Fruit fly (Drosophila melanogaster) whole organism, embryonic: ENCODE results near the gene bnl.

Experiments
- ATbp ChIP-seq: fragments of 200-800 bp; sonication (Bioruptor generic); optimal IDR thresholded peaks from 2 replicates; lab custom pipeline; 2017; ENCODE audit warnings: missing biosample characterization, mild to moderate bottlenecking, missing genetic modification characterization, missing genetic modification reagents
- Atf-2 ChIP-seq: fragments of 200-800 bp; sonication (Bioruptor generic); optimal IDR thresholded peaks from 2 replicates; lab custom pipeline; 2016; ENCODE audit warnings: missing biosample characterization, missing genetic modification characterization
- CG10209 ChIP-seq: fragments of 200-800 bp; sonication (Bioruptor generic); optimal IDR thresholded peaks from 3 replicates; lab custom pipeline; 2017; ENCODE audit warnings: missing biosample characterization, mild to moderate bottlenecking, missing genetic modification characterization, missing genetic modification reagents
- CG10366 ChIP-seq: fragments of 200-800 bp; sonication (Bioruptor generic); IDR thresholded peaks from 2 replicates; pipeline ENCODE4 v1.3.6; 2022; ENCODE audit warnings: missing biosample characterization, missing genetic modification characterization
- CG10431 ChIP-seq: fragments of 200-800 bp; sonication (Bioruptor generic); optimal IDR thresholded peaks from 3 replicates; lab custom pipeline; 2018; ENCODE audit warnings: missing biosample characterization, mild to moderate bottlenecking, missing genetic modification characterization
- CG13287 ChIP-seq: fragments of 200-800 bp; sonication (Bioruptor generic); IDR thresholded peaks from 2 replicates; pipeline ENCODE4 v1.3.6; 2022; ENCODE audit warnings: missing biosample characterization, missing genetic modification characterization; ENCODE audit not compliant: partially characterized antibody
- CG13624 ChIP-seq: fragments of 200-800 bp; sonication (Bioruptor generic); optimal IDR thresholded peaks from 2 replicates; lab custom pipeline; 2016; ENCODE audit warnings: missing biosample characterization, missing genetic modification characterization
- CG15011 ChIP-seq: fragments of 200-800 bp; sonication (Bioruptor generic); optimal IDR thresholded peaks from 3 replicates; lab custom pipeline; 2018; ENCODE audit warnings: missing biosample characterization, mild to moderate bottlenecking, missing genetic modification characterization
- CG3163 ChIP-seq: fragments of 200-800 bp; sonication (Bioruptor generic); optimal IDR thresholded peaks from 3 replicates; lab custom pipeline; 2016; ENCODE audit warnings: missing biosample characterization, missing genetic modification characterization
- CG4404 ChIP-seq: fragments of 200-800 bp; sonication (Bioruptor generic); IDR thresholded peaks from 2 replicates; pipeline ENCODE4 v1.3.6; 2022; ENCODE audit warnings: missing biosample characterization, missing genetic modification characterization
- CG4854 ChIP-seq: fragments of 200-800 bp; sonication (Bioruptor generic); optimal IDR thresholded peaks from 2 replicates; lab custom pipeline; 2016; ENCODE audit warnings: missing biosample characterization, missing genetic modification characterization, inconsistent platforms
- CG5180 ChIP-seq: fragments of 200-800 bp; sonication (Bioruptor generic); optimal IDR thresholded peaks from 3 replicates; lab custom pipeline; 2017; ENCODE audit warnings: missing biosample characterization, missing genetic modification characterization, mild to moderate bottlenecking, moderate library complexity, missing genetic modification reagents
- CG6254 ChIP-seq: fragments of 200-800 bp; sonication (Bioruptor generic); optimal IDR thresholded peaks from 3 replicates; lab custom pipeline; 2017; ENCODE audit warnings: mild to moderate bottlenecking, missing biosample characterization, missing genetic modification reagents, missing genetic modification characterization
- CG6683 ChIP-seq: fragments of 200-800 bp; sonication (Bioruptor generic); optimal IDR thresholded peaks from 2 replicates; lab custom pipeline; 2017; ENCODE audit warnings: missing biosample characterization, mild to moderate bottlenecking, missing genetic modification characterization, missing genetic modification reagents
- CG6765 ChIP-seq: fragments of 200-800 bp; sonication (Bioruptor generic); optimal IDR thresholded peaks from 3 replicates; lab custom pipeline; 2017; ENCODE audit warnings: missing biosample characterization, mild to moderate bottlenecking, missing genetic modification characterization
- CG8944 ChIP-seq: fragments of 200-800 bp; sonication (Bioruptor generic); optimal IDR thresholded peaks from 3 replicates; lab custom pipeline; 2016; ENCODE audit warnings: missing biosample characterization, missing genetic modification characterization
- D19B ChIP-seq: fragments of 200-800 bp; sonication (Bioruptor generic); optimal IDR thresholded peaks from 2 replicates; lab custom pipeline; 2017; ENCODE audit warnings: missing biosample characterization, mild to moderate bottlenecking, missing genetic modification characterization
- Hey ChIP-seq: fragments of 200-800 bp; sonication (Bioruptor generic); optimal IDR thresholded peaks from 3 replicates; lab custom pipeline; 2018; ENCODE audit warnings: missing biosample characterization, mild to moderate bottlenecking, missing genetic modification characterization
- HmgD ChIP-seq: fragments of 200-800 bp; sonication (Bioruptor generic); optimal IDR thresholded peaks from 3 replicates; lab custom pipeline; 2016; ENCODE audit warnings: missing biosample characterization, missing genetic modification characterization
- Med ChIP-seq: fragments of 200-800 bp; sonication (Bioruptor generic); peaks from one replicate; lab custom pipeline; 2016; ENCODE audit warnings: missing biosample characterization, missing genetic modification characterization, mild to moderate bottlenecking, inconsistent platforms, moderate library complexity
- Nf-YC ChIP-seq: fragments of 200-800 bp; optimal IDR thresholded peaks from 3 replicates; lab custom pipeline; 2019; ENCODE audit warnings: missing biosample characterization, mild to moderate bottlenecking, missing genetic modification characterization, moderate library complexity
- Opbp ChIP-seq: fragments of 200-800 bp; sonication (Bioruptor generic); IDR thresholded peaks from 3 replicates; pipeline ENCODE4 v1.3.6; 2022; ENCODE audit warnings: missing biosample characterization, missing genetic modification characterization; ENCODE audit not compliant: partially characterized antibody
- Poxn ChIP-seq: fragments of 200-800 bp; sonication (Bioruptor generic); IDR thresholded peaks from 2 replicates; pipeline ENCODE4 v1.3.6; 2022; ENCODE audit warnings: missing biosample characterization, missing genetic modification characterization
- Scr ChIP-seq: fragments of 200-800 bp; sonication (Bioruptor generic); IDR thresholded peaks from 2 replicates; pipeline ENCODE4 v1.3.6; 2022; ENCODE audit warnings: missing biosample characterization, missing genetic modification characterization; ENCODE audit not compliant: partially characterized antibody
- Sin3A ChIP-seq: fragments of >200 bp; optimal IDR thresholded peaks from 2 replicates; lab custom pipeline; 2018
- Six4 ChIP-seq: fragments of 200-800 bp; sonication (Bioruptor generic); optimal IDR thresholded peaks from 2 replicates; lab custom pipeline; 2016; ENCODE audit warnings: missing biosample characterization, missing genetic modification characterization
- abd-A ChIP-seq: fragments of 200-800 bp; sonication (Bioruptor generic); optimal IDR thresholded peaks from 3 replicates; lab custom pipeline; 2019; ENCODE audit warnings: missing biosample characterization, mild to moderate bottlenecking, missing genetic modification characterization, moderate library complexity
- bbx ChIP-seq: fragments of 200-800 bp; sonication (Bioruptor generic); IDR thresholded peaks from 2 replicates; pipeline ENCODE4 v1.3.6; 2022; ENCODE audit warnings: missing biosample characterization, missing genetic modification characterization; ENCODE audit not compliant: partially characterized antibody
- cas ChIP-seq: fragments of 200-800 bp; sonication (Bioruptor generic); IDR thresholded peaks from 2 replicates; pipeline ENCODE4 v1.3.6; 2022; ENCODE audit warnings: missing biosample characterization, missing genetic modification characterization
- chinmo ChIP-seq: fragments of 200-800 bp; sonication (Bioruptor generic); IDR thresholded peaks from 4 replicates; pipeline ENCODE4 v1.3.6; 2022; ENCODE audit warnings: missing biosample characterization, missing genetic modification characterization; ENCODE audit not compliant: partially characterized antibody
- da ChIP-seq: fragments of 200-800 bp; sonication (Bioruptor generic); optimal IDR thresholded peaks from 2 replicates; lab custom pipeline; 2016; ENCODE audit warnings: missing biosample characterization, missing genetic modification characterization
- dpn ChIP-seq, 2 experiments: fragments of 200-800 bp; sonication (Bioruptor generic); optimal IDR thresholded peaks; 3 replicates each; lab custom pipeline; 2016; ENCODE audit warnings: missing biosample characterization in 2 of 2, missing genetic modification characterization in 2 of 2
- ems ChIP-seq: fragments of 200-800 bp; sonication (Bioruptor generic); optimal IDR thresholded peaks from 3 replicates; lab custom pipeline; 2016; ENCODE audit warnings: missing biosample characterization, missing genetic modification characterization
- fd102C ChIP-seq: fragments of 200-800 bp; sonication (Bioruptor generic); optimal IDR thresholded peaks from 2 replicates; lab custom pipeline; 2018; ENCODE audit warnings: missing biosample characterization, mild to moderate bottlenecking, missing genetic modification characterization, moderate library complexity
- gfzf ChIP-seq: fragments of 200-800 bp; sonication (Bioruptor generic); optimal IDR thresholded peaks from 2 replicates; lab custom pipeline; 2016; ENCODE audit warnings: missing biosample characterization, mild to moderate bottlenecking, missing genetic modification characterization, moderate library complexity
- nerfin-1 ChIP-seq: fragments of 200-800 bp; sonication (Bioruptor generic); optimal IDR thresholded peaks from 3 replicates; lab custom pipeline; 2019; ENCODE audit warnings: missing biosample characterization, mild to moderate bottlenecking, missing genetic modification characterization, moderate library complexity
- nom ChIP-seq: fragments of 200-800 bp; sonication (Bioruptor generic); optimal IDR thresholded peaks from 2 replicates; lab custom pipeline; 2017; ENCODE audit warnings: missing biosample characterization, missing genetic modification characterization, mild to moderate bottlenecking, moderate library complexity, missing genetic modification reagents
- peb ChIP-seq: fragments of 200-800 bp; sonication (Bioruptor generic); IDR thresholded peaks from 2 replicates; pipeline ENCODE4 v1.3.6; 2022; ENCODE audit warnings: missing biosample characterization, missing genetic modification characterization
- pfk ChIP-seq: fragments of 200-800 bp; sonication (Bioruptor generic); optimal IDR thresholded peaks from 2 replicates; lab custom pipeline; 2018; ENCODE audit warnings: missing biosample characterization, mild to moderate bottlenecking, missing genetic modification characterization, moderate library complexity
- pnt ChIP-seq: fragments of 200-800 bp; sonication (Bioruptor generic); optimal IDR thresholded peaks from 3 replicates; lab custom pipeline; 2016; ENCODE audit warnings: missing biosample characterization, missing genetic modification characterization
- pros ChIP-seq: fragments of 200-800 bp; sonication (Bioruptor generic); optimal IDR thresholded peaks from 3 replicates; lab custom pipeline; 2019; ENCODE audit warnings: missing biosample characterization, mild to moderate bottlenecking, missing genetic modification characterization, moderate library complexity
- repo ChIP-seq: fragments of 200-800 bp; sonication (Bioruptor generic); optimal IDR thresholded peaks from 2 replicates; lab custom pipeline; 2016; ENCODE audit warnings: missing biosample characterization, missing genetic modification characterization
- row ChIP-seq: fragments of 200-800 bp; sonication (Bioruptor generic); IDR thresholded peaks from 3 replicates; pipeline ENCODE4 v1.3.6; 2022; ENCODE audit warnings: missing biosample characterization, missing genetic modification characterization
- sens ChIP-seq: fragments of 200-800 bp; sonication (Bioruptor generic); peaks from one replicate; lab custom pipeline; 2016; ENCODE audit warnings: missing biosample characterization, missing genetic modification characterization
- seq ChIP-seq: fragments of 200-800 bp; sonication (Bioruptor generic); IDR thresholded peaks from 2 replicates; pipeline ENCODE4 v1.3.6; 2022; ENCODE audit warnings: missing biosample characterization, missing genetic modification characterization
- slbo ChIP-seq: fragments of 200-800 bp; sonication (Bioruptor generic); IDR thresholded peaks from 2 replicates; pipeline ENCODE4 v1.3.6; 2022; ENCODE audit warnings: missing biosample characterization, missing genetic modification characterization
- ttk ChIP-seq: fragments of 200-800 bp; sonication (Bioruptor generic); IDR thresholded peaks from 2 replicates; pipeline ENCODE4 v2.1.2; 2022; ENCODE audit warnings: missing biosample characterization, missing genetic modification characterization
- twi ChIP-seq: fragments of 200-800 bp; optimal IDR thresholded peaks from 2 replicates; lab custom pipeline; 2019; ENCODE audit warnings: missing biosample characterization, mild to moderate bottlenecking, missing genetic modification characterization, moderate library complexity
- vvl ChIP-seq: fragments of 200-800 bp; sonication (Bioruptor generic); IDR thresholded peaks from 2 replicates; pipeline ENCODE4 v1.3.6; 2022; ENCODE audit warnings: missing biosample characterization, missing genetic modification characterization
- z ChIP-seq: fragments of 200-800 bp; sonication (Bioruptor generic); IDR thresholded peaks from 3 replicates; pipeline ENCODE4 v1.3.6; 2022; ENCODE audit warnings: missing biosample characterization, missing genetic modification characterization

Gene bnl

dm6 chr3R:19858017-19858659 lies 21.5 kb upstream of the bnl start (continued):
- TF ChIP-seq CG4404 (GFP tag; lab: Robert Waterston, UW) (no peak), Nf-YC (tag; lab: Kevin White, UChicago) (no peak), CG10431 (GFP tag; lab: Kevin White, UChicago) (no peak), CG10209 (GFP tag; lab: Kevin White, UChicago) (peak; percentile 52), seq (GFP tag; lab: Robert Waterston, UW) (no peak), CG6254 (GFP tag; lab: Kevin White, UChicago) (no peak), Scr (GFP tag; lab: Robert Waterston, UW) (no peak), vvl (GFP tag; lab: Robert Waterston, UW) (0 out of 2 replicates have a peak, but pooled peaks have one; percentile 27), da (GFP tag; lab: Kevin White, UChicago) (no peak), slbo (peak; percentile 34; the same call in 1 of the 2 replicates), nom (GFP tag; lab: Kevin White, UChicago) (no peak), ttk (no peak), CG15011 (GFP tag; lab: Kevin White, UChicago) (peak; percentile 12), CG10366 (no peak), pnt (GFP tag; lab: Kevin White, UChicago) (no peak), chinmo (GFP tag; lab: Robert Waterston, UW) (0 out of 4 replicates have a peak, but pooled peaks have one; percentile 51), CG5180 (GFP tag; lab: Kevin White, UChicago) (peak; percentile 31), z (GFP tag; lab: Robert Waterston, UW) (no peak), Poxn (GFP tag; lab: Robert Waterston, UW) (no peak), Six4 (GFP tag; lab: Kevin White, UChicago) (no peak), CG13624 (GFP tag; lab: Kevin White, UChicago) (peak; percentile 25), pfk (GFP tag; lab: Kevin White, UChicago) (no peak), Opbp (no peak), D19B (no peak), fd102C (GFP tag; lab: Kevin White, UChicago) (no peak), Med (GFP tag; lab: Kevin White, UChicago) (peak; percentile 92), Hey (tag; lab: Kevin White, UChicago) (no peak), dpn (GFP tag; optimal IDR thresholded peaks at IDR 0.05; lab: Kevin White, UChicago) (peak in 1 of 2 experiments; percentile 2), CG3163 (GFP tag; lab: Kevin White, UChicago) (no peak), nerfin-1 (no peak), Atf-2 (GFP tag; lab: Kevin White, UChicago) (no peak), Sin3A (lab: Kevin White, UChicago) (no peak), sens (GFP tag; lab: Kevin White, UChicago) (peak; percentile 68), CG6683 (GFP tag; lab: Kevin White, UChicago) (no peak), repo (GFP tag; lab: Kevin White, UChicago) (peak; percentile 12), twi (no peak), abd-A (no peak), pros (GFP tag; lab: Kevin White, UChicago) (no peak), HmgD (GFP tag; lab: Kevin White, UChicago) (no peak), ems (GFP tag; lab: Kevin White, UChicago) (no peak), CG8944 (GFP tag; lab: Kevin White, UChicago) (no peak), ATbp (GFP tag; lab: Kevin White, UChicago) (peak; percentile 67), CG13287 (no peak), CG6765 (GFP tag; lab: Kevin White, UChicago) (peak; percentile 16), gfzf (no peak), bbx (no peak), cas (no peak), row (GFP tag; lab: Robert Waterston, UW) (no peak), peb (GFP tag; lab: Robert Waterston, UW) (no peak), CG4854 (GFP tag; lab: Kevin White, UChicago) (peak; percentile 33)
